Worm (Caenorhabditis elegans): ENCODE results near the gene F48F7.6.
A peak's percentile ranks its signal among the peaks of the same experiment; 100 is the strongest.

The F48F7.6 gene

DNA sequence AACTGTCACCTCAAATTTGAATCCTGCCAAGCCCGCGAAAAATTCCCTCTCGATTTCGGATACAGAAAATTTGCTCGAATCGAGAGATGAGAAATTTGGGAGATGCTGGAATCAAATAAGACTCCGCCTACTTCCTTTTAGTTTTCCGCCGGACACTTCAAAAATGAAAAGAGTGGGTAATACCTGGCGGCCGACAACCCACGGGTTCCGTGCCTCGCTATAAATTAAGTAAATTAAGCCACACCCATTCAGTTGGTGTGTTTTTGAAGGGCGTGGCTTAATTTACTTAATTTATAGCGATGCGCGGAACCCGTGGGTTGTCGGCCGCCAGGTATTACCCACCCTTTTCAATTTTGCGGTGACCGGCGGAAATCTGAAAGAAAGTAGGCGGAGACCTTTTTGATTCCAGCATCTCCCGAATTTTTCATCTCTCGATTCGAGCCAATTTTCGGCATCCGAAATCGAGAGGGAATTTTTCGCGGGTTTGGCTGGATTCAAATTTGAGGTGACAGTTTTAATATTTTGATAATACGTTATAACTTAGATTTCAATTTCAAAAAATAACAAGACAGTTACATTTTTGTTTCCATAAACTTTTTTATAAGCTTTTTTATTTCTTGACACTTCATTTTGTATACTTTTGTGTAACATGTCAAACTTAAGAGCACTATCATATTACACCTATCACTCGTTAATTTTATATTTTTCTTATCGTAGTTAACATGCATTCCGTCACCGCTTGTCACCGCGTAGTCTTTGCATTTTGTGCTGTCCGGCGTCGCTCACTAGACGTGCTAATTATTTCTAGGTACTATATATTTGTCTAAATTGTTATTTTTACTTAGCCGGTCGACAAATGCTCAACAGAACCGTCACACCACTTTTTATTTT lies 30.7 kb upstream of the F48F7.6 start (continued):
- TF ChIP-seq Y67H2A.10 (GFP tag; conservative IDR thresholded peaks at IDR 0.05): no peak
- no peak for TF ChIP-seq nhr-179 (tag; optimal IDR thresholded peaks at IDR 0.05)
- TF ChIP-seq F57A8.1 (GFP tag; optimal IDR thresholded peaks at IDR 0.05): no peak
- no peak for TF ChIP-seq atf-7 (tag; optimal IDR thresholded peaks at IDR 0.05)
- no peak for TF ChIP-seq ztf-18 (tag; optimal IDR thresholded peaks at IDR 0.05)
- no peak for TF ChIP-seq C17E4.6 (GFP tag; IDR thresholded peaks at IDR 0.05)
- no peak for TF ChIP-seq sdz-38 (tag; optimal IDR thresholded peaks at IDR 0.05)
- TF ChIP-seq madf-8 (GFP tag; conservative IDR thresholded peaks at IDR 0.05): no peak
- no peak for TF ChIP-seq ccch-3 (GFP tag; optimal IDR thresholded peaks at IDR 0.05)

DNA sequence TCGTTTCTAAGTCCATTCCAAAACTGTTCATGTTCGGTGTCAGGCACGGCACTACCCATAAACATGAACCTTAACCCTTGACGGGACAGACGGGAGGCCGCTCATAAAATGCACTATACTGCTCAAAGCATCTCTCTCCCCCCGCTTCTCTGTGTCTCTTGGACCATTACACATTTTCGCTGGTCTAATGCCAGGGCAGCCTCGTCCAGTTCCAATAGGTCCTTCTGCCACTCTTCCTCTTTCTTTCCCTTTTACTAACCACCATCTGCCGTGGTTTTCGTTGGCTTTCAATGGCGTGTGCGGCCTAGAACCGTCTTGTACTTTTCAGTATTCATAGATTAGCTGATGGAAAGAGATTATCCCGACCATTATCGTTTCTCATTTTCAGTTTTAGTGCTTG lies 29.5 kb upstream of the F48F7.6 start:
- TF ChIP-seq pbrm-1 (GFP tag; IDR thresholded peaks at IDR 0.05) (0 out of 2 replicates have a peak, but pooled peaks have one; percentile 17), B0019.2 (GFP tag; conservative IDR thresholded peaks at IDR 0.05) (no peak), lag-1 (GFP tag; IDR thresholded peaks at IDR 0.05) (0 out of 2 replicates have a peak, but pooled peaks have one; percentile 33), hmg-1.2 (GFP tag; IDR thresholded peaks at IDR 0.05) (peak; percentile 9; the same call in 1 of the 2 replicates), bed-1 (GFP tag; IDR thresholded peaks at IDR 0.05) (no peak)

DNA sequence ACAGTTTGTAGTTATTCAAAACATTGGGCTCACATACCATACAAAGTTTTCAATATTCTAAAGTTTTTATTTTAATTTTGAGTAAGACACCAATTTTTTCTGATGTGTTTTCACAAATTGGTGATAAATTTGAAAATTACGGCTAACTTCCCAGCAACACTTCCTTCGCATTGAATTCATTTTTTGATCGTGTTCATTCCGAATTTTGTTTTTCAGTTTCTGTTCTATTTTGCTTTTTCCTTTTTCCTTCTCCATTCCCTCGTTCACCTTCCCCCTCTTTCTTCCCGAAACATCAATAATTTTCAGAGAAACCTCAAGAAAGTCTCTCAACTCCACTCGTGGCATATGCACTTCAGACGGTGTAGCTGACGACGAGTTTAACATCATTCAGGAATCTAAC lies 28.8 kb upstream of the F48F7.6 start, which contains the start of gene alg-1:
alg-1 (plus strand) TSS at position 301 of the 400 bp plus-strand sequence.
- TF ChIP-seq ZK185.1 (tag; optimal IDR thresholded peaks at IDR 0.05; ENCODE audit: poor library complexity, severe bottlenecking): no peak
- TF ChIP-seq hmg-1.2 (GFP tag; IDR thresholded peaks at IDR 0.05): no peak
- no peak for TF ChIP-seq B0261.1 (tag; optimal IDR thresholded peaks at IDR 0.05)
- TF ChIP-seq gei-17 (GFP tag; optimal IDR thresholded peaks at IDR 0.05): no peak
- no peak for TF ChIP-seq fkh-3 (tag; optimal IDR thresholded peaks at IDR 0.05)
- TF ChIP-seq K11D2.4 (GFP tag; IDR thresholded peaks at IDR 0.05): no peak
- TF ChIP-seq repo-1 (tag; optimal IDR thresholded peaks at IDR 0.05): no peak
- TF ChIP-seq F10E7.11 (tag; optimal IDR thresholded peaks at IDR 0.05): no peak
- TF ChIP-seq mcd-1 (GFP tag; IDR thresholded peaks at IDR 0.05): no peak
- TF ChIP-seq ceh-58 (GFP tag; IDR thresholded peaks at IDR 0.05): no peak
- TF ChIP-seq dpff-1 (tag; optimal IDR thresholded peaks at IDR 0.05): no peak
- TF ChIP-seq chd-7 (tag; optimal IDR thresholded peaks at IDR 0.05): no peak
- no peak for TF ChIP-seq snpc-4 (GFP tag; optimal IDR thresholded peaks at IDR 0.05)
- no peak for TF ChIP-seq snpc-4 (tag; optimal IDR thresholded peaks at IDR 0.05)
- TF ChIP-seq ztf-3 (GFP tag; optimal IDR thresholded peaks at IDR 0.05): no peak
- no peak for TF ChIP-seq D2030.7 (GFP tag; IDR thresholded peaks at IDR 0.05)

DNA sequence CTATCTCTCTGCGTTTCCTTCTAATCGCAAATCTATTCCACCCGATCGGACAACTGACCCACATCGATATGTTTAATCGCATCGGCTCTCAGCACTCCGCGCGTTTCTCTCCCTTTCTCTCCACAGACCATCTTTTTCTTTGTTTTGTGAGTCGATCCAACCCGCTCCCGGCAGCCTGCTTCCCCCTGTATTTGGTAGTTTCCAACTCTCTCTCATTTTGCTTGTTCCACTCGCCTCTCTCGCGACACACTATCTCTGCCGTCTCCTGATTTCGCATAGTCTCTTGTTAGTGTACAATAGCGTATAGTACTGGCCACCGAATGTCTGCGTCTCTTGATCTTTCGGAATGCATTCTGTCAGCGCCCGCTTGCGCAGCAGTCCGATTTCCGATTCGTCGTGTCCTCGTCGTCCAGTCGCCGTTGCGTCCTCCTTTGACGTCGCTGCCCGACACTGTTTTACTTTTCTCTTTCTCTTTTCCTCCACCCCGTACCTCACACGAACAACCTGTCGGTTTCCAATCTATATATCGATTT lies 26.9 kb upstream of the F48F7.6 start:
- TF ChIP-seq sea-2 (GFP tag; IDR thresholded peaks at IDR 0.05) (no peak), nhr-80 (tag; optimal IDR thresholded peaks at IDR 0.05) (peak; percentile 56), F10E7.11 (tag; optimal IDR thresholded peaks at IDR 0.05) (no peak), zfh-2 (GFP tag; conservative IDR thresholded peaks at IDR 0.05) (peak; percentile 77), hlh-12 (tag; optimal IDR thresholded peaks at IDR 0.05) (no peak), F49E8.2 (tag; optimal IDR thresholded peaks at IDR 0.05; ENCODE audit: insufficient read depth) (no peak), cebp-2 (GFP tag; IDR thresholded peaks at IDR 0.05) (no peak), mxl-1 (tag; optimal IDR thresholded peaks at IDR 0.05) (no peak), nhr-90 (tag; optimal IDR thresholded peaks at IDR 0.05) (no peak), repo-1 (tag; optimal IDR thresholded peaks at IDR 0.05) (no peak), lin-54 (GFP tag; optimal IDR thresholded peaks at IDR 0.05) (no peak), B0019.2 (GFP tag; conservative IDR thresholded peaks at IDR 0.05) (no peak), B0336.3 (GFP tag; IDR thresholded peaks at IDR 0.05) (peak; percentile 58; the same call in 1 of the 2 replicates), gei-17 (GFP tag; optimal IDR thresholded peaks at IDR 0.05) (peak; percentile 5), C06A6.2 (GFP tag; conservative IDR thresholded peaks at IDR 0.05) (no peak), hmg-20 (GFP tag; IDR thresholded peaks at IDR 0.05) (no peak), chd-7 (tag; optimal IDR thresholded peaks at IDR 0.05) (no peak), die-1 (tag; optimal IDR thresholded peaks at IDR 0.05) (no peak), nhr-27 (tag; optimal IDR thresholded peaks at IDR 0.05) (no peak), ztf-3 (GFP tag; optimal IDR thresholded peaks at IDR 0.05) (no peak), ztf-18 (tag; optimal IDR thresholded peaks at IDR 0.05) (no peak)
